Fruit fly (Drosophila melanogaster): Measurements from ENCODE around the gene ValRS-m.

dm6 chr3L:8966324-8967011 is 1.9 kb upstream of the ValRS-m start, which contains the start of the genes CG5653 and CG5021:
- TF ChIP-seq prd (optimal IDR thresholded peaks at IDR 0.05) (no peak), prd (GFP tag; IDR thresholded peaks at IDR 0.05) (no peak), CG2875 (GFP tag; optimal IDR thresholded peaks at IDR 0.05) (no peak), CG10979 (tag; optimal IDR thresholded peaks at IDR 0.05) (no peak), Elba2 (GFP tag; optimal IDR thresholded peaks at IDR 0.05) (no peak), CHES-1-like (GFP tag; optimal IDR thresholded peaks at IDR 0.05) (no peak), pan (optimal IDR thresholded peaks at IDR 0.05) (no peak), pan (GFP tag; optimal IDR thresholded peaks at IDR 0.05 in 1 of 2, IDR thresholded peaks at IDR 0.05 in 1 of 2) (no peak), CG7928 (GFP tag; optimal IDR thresholded peaks at IDR 0.05) (peak; percentile 93), Dp (GFP tag; optimal IDR thresholded peaks at IDR 0.05) (peak; percentile 95), Trl (optimal IDR thresholded peaks at IDR 0.05) (no peak), Trl (GFP tag; optimal IDR thresholded peaks at IDR 0.05) (no peak)

Data from whole organism, embryonic.